Fruit fly (Drosophila melanogaster) whole organism, pupa: ENCODE data around the gene Col4a1.

Source experiments
- CG10348 ChIP-seq: fragments of 200-800 bp; sonication (Bioruptor generic); IDR thresholded peaks from 2 replicates; pipeline ENCODE4 v1.3.6; 2022; ENCODE audit warnings: missing biosample characterization, missing genetic modification characterization
- CG12605 ChIP-seq: fragments of 200-800 bp; sonication (Bioruptor generic); IDR thresholded peaks from 2 replicates; pipeline ENCODE4 v1.3.6; 2022; ENCODE audit warnings: missing biosample characterization, missing genetic modification characterization
- CG13204 ChIP-seq: fragments of 200-800 bp; sonication (Bioruptor generic); optimal IDR thresholded peaks from 2 replicates; lab custom pipeline; 2018; ENCODE audit warnings: missing biosample characterization, mild to moderate bottlenecking, missing genetic modification characterization, moderate library complexity
- CG14655 ChIP-seq: fragments of 200-800 bp; sonication (Bioruptor generic); optimal IDR thresholded peaks from 3 replicates; lab custom pipeline; 2017; ENCODE audit warnings: mild to moderate bottlenecking, missing biosample characterization, missing genetic modification reagents, missing genetic modification characterization
- CG15710 ChIP-seq: fragments of 200-800 bp; sonication (Bioruptor generic); optimal IDR thresholded peaks from 2 replicates; lab custom pipeline; 2018; ENCODE audit warnings: missing biosample characterization, mild to moderate bottlenecking, missing genetic modification characterization, moderate library complexity
- CG17806 ChIP-seq: fragments of 200-800 bp; sonication (Bioruptor generic); optimal IDR thresholded peaks from 2 replicates; lab custom pipeline; 2018; ENCODE audit warnings: missing biosample characterization, mild to moderate bottlenecking, missing genetic modification characterization, moderate library complexity
- CG32121 ChIP-seq: fragments of 200-800 bp; sonication (Bioruptor generic); IDR thresholded peaks from 2 replicates; pipeline ENCODE4 v1.3.6; 2022; ENCODE audit warnings: missing biosample characterization, missing genetic modification characterization
- CG34367 ChIP-seq: fragments of 200-800 bp; sonication (Bioruptor generic); optimal IDR thresholded peaks from 2 replicates; lab custom pipeline; 2018; ENCODE audit warnings: missing biosample characterization, mild to moderate bottlenecking, missing genetic modification characterization
- CG4496 ChIP-seq: fragments of 200-800 bp; sonication (Bioruptor generic); IDR thresholded peaks from 3 replicates; pipeline ENCODE4 v1.3.6; 2022; ENCODE audit warnings: missing biosample characterization, missing genetic modification characterization
- CG8159 ChIP-seq: fragments of 200-800 bp; sonication (Bioruptor generic); optimal IDR thresholded peaks from 3 replicates; lab custom pipeline; 2018; ENCODE audit warnings: missing biosample characterization, mild to moderate bottlenecking, missing genetic modification characterization, moderate library complexity
- CG8301 ChIP-seq: fragments of 200-800 bp; sonication (Bioruptor generic); optimal IDR thresholded peaks from 2 replicates; lab custom pipeline; 2018; ENCODE audit warnings: missing biosample characterization, mild to moderate bottlenecking, missing genetic modification characterization
- CG9948 ChIP-seq: fragments of 200-800 bp; sonication (Bioruptor generic); optimal IDR thresholded peaks from 2 replicates; lab custom pipeline; 2018; ENCODE audit warnings: missing biosample characterization, mild to moderate bottlenecking, missing genetic modification characterization, moderate library complexity
- D1 ChIP-seq: fragments of 200-800 bp; sonication (Bioruptor generic); optimal IDR thresholded peaks from 2 replicates; lab custom pipeline; 2018; ENCODE audit warnings: missing biosample characterization, mild to moderate bottlenecking, missing genetic modification characterization, moderate library complexity
- EcR ChIP-seq: fragments of 200-800 bp; sonication (Bioruptor generic); optimal IDR thresholded peaks from 3 replicates; lab custom pipeline; 2019; ENCODE audit warnings: missing biosample characterization, missing genetic modification characterization, mild to moderate bottlenecking, moderate library complexity, missing genetic modification reagents
- Ets98B ChIP-seq: fragments of 200-800 bp; sonication (Bioruptor generic); IDR thresholded peaks from 2 replicates; pipeline ENCODE4 v1.3.6; 2022; ENCODE audit warnings: missing biosample characterization, missing genetic modification characterization
- Pif1A ChIP-seq: fragments of 200-800 bp; sonication (Bioruptor generic); optimal IDR thresholded peaks from 3 replicates; lab custom pipeline; 2016; ENCODE audit warnings: missing biosample characterization, missing genetic modification characterization
- Pif1B ChIP-seq: fragments of 200-800 bp; sonication (Bioruptor generic); optimal IDR thresholded peaks from 3 replicates; lab custom pipeline; 2016; ENCODE audit warnings: missing biosample characterization, missing genetic modification characterization
- Snoo ChIP-seq: fragments of 200-800 bp; sonication (Bioruptor generic); optimal IDR thresholded peaks from 3 replicates; lab custom pipeline; 2017; ENCODE audit warnings: missing biosample characterization, mild to moderate bottlenecking, missing genetic modification characterization, inconsistent platforms
- fd96Ca ChIP-seq: fragments of 200-800 bp; sonication (Bioruptor generic); IDR thresholded peaks from 3 replicates; pipeline ENCODE4 v1.3.6; 2022; ENCODE audit warnings: missing biosample characterization, missing genetic modification characterization
- gl ChIP-seq: fragments of 200-800 bp; sonication (Bioruptor generic); optimal IDR thresholded peaks from 2 replicates; lab custom pipeline; 2018; ENCODE audit warnings: missing biosample characterization, mild to moderate bottlenecking, missing genetic modification characterization
- rn ChIP-seq: fragments of 200-800 bp; sonication (Bioruptor generic); IDR thresholded peaks from 2 replicates; pipeline ENCODE4 v1.3.6; 2022; ENCODE audit warnings: missing biosample characterization, missing genetic modification characterization

Gene Col4a1

DNA sequence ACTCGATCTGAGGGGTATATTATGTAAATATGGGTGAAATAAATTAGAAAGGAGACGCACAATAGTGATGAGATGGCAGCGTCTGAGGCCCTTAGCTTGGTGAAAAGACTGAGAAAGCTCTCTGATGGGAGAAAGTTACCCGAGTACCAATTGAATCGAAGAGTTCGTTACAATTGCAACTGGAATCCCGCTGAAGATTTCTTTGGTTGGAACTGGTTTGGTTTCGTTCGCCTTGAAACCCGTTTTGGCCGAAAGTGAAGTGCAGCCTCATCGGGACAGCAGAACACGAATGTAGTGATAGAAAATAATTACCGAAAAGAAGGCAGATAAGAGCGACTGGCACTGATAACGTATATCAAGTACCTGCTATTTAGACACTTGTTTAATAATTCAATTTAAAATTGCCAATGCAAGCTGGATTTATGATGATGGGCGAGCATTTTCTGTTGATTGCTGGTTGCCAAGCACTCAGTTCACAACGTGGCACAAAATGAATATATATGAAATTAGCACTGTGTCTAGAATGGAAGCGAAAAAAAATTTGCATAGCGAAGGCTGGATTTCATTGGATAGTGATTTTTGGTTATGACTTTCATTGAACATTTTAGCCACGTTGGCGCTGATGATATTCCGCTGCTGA lies 33.0 kb upstream of the Col4a1 start:
- TF ChIP-seq CG9948 (tag; lab: Kevin White, UChicago) = no peak
- no peak for TF ChIP-seq CG12605 (GFP tag; lab: Robert Waterston, UW)
- TF ChIP-seq EcR (GFP tag; lab: Kevin White, UChicago) = no peak
- TF ChIP-seq CG8301 (tag; lab: Kevin White, UChicago) = no peak
- TF ChIP-seq CG32121 (GFP tag; lab: Robert Waterston, UW) = no peak
- no peak for TF ChIP-seq CG15710
- TF ChIP-seq CG8159 (tag; lab: Kevin White, UChicago) = no peak
- no peak for TF ChIP-seq gl (tag; lab: Kevin White, UChicago)
- TF ChIP-seq Pif1A = no peak
- TF ChIP-seq Ets98B (GFP tag; lab: Robert Waterston, UW) = no peak
- no peak for TF ChIP-seq CG17806 (tag; lab: Kevin White, UChicago)
- TF ChIP-seq D1 (tag; lab: Kevin White, UChicago) = no peak
- TF ChIP-seq CG10348 = no peak
- no peak for TF ChIP-seq CG4496 (GFP tag; lab: Robert Waterston, UW)
- TF ChIP-seq CG34367 (tag; lab: Kevin White, UChicago) = no peak
- TF ChIP-seq fd96Ca (GFP tag; lab: Robert Waterston, UW) = no peak
- no peak for TF ChIP-seq rn (GFP tag; lab: Robert Waterston, UW)
- TF ChIP-seq CG14655 (GFP tag; lab: Kevin White, UChicago) = no peak

dm6 chr2L:4997401-4998259 lies 31.8 kb upstream of the Col4a1 start:
- TF ChIP-seq CG4496 (GFP tag; lab: Robert Waterston, UW) = peak; percentile 100
- TF ChIP-seq CG15710 = peak; percentile 98
- peak; percentile 99 for TF ChIP-seq Pif1A
- TF ChIP-seq CG9948 (tag; lab: Kevin White, UChicago) = peak; percentile 99
- TF ChIP-seq EcR (GFP tag; lab: Kevin White, UChicago) = peak; percentile 95
- peak; percentile 100 for TF ChIP-seq CG8301 (tag; lab: Kevin White, UChicago)
- peak; percentile 96 for TF ChIP-seq CG13204 (GFP tag; lab: Kevin White, UChicago)
- TF ChIP-seq CG32121 (GFP tag; lab: Robert Waterston, UW) = peak; percentile 99
- TF ChIP-seq CG17806 (tag; lab: Kevin White, UChicago) = peak; percentile 99
- TF ChIP-seq CG10348 = peak; percentile 96
- TF ChIP-seq Ets98B (GFP tag; lab: Robert Waterston, UW) = peak; percentile 100
- peak; percentile 100 for TF ChIP-seq CG14655 (GFP tag; lab: Kevin White, UChicago)
- peak; percentile 98 for TF ChIP-seq rn (GFP tag; lab: Robert Waterston, UW)
- peak; percentile 99 for TF ChIP-seq CG34367 (tag; lab: Kevin White, UChicago)
- peak; percentile 94 for TF ChIP-seq D1 (tag; lab: Kevin White, UChicago)
- peak; percentile 98 for TF ChIP-seq gl (tag; lab: Kevin White, UChicago)
- TF ChIP-seq fd96Ca (GFP tag; lab: Robert Waterston, UW) = peak; percentile 99
- peak; percentile 99 for TF ChIP-seq Pif1B (GFP tag; lab: Kevin White, UChicago)
- TF ChIP-seq CG12605 (GFP tag; lab: Robert Waterston, UW) = peak; percentile 99
- TF ChIP-seq Snoo (tag; lab: Kevin White, UChicago) = peak; percentile 99
- peak; percentile 99 for TF ChIP-seq CG8159 (tag; lab: Kevin White, UChicago)
- TF ChIP-seq, all 21 proteins: peak for 21

DNA sequence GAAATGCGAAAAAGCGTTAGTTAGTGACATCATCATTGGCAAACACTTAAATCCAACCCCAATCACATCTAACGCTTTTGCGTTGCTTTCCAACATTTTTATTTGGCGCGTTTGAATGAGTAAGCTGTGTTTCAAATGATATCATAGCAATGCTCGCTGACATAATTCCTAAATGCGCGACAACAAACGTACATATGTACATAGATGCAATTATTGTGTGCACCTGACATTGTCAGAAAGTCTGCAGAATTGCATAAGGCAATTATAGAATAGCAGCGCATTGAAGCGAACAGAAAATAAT lies 31.2 kb upstream of the Col4a1 start:
- TF ChIP-seq Snoo (tag; lab: Kevin White, UChicago) (no peak), rn (GFP tag; lab: Robert Waterston, UW) (no peak), CG17806 (tag; lab: Kevin White, UChicago) (no peak), CG10348 (no peak), CG12605 (GFP tag; lab: Robert Waterston, UW) (no peak), CG13204 (GFP tag; lab: Kevin White, UChicago) (no peak), CG8301 (tag; lab: Kevin White, UChicago) (no peak), Ets98B (GFP tag; lab: Robert Waterston, UW) (no peak), CG14655 (GFP tag; lab: Kevin White, UChicago) (no peak)

DNA sequence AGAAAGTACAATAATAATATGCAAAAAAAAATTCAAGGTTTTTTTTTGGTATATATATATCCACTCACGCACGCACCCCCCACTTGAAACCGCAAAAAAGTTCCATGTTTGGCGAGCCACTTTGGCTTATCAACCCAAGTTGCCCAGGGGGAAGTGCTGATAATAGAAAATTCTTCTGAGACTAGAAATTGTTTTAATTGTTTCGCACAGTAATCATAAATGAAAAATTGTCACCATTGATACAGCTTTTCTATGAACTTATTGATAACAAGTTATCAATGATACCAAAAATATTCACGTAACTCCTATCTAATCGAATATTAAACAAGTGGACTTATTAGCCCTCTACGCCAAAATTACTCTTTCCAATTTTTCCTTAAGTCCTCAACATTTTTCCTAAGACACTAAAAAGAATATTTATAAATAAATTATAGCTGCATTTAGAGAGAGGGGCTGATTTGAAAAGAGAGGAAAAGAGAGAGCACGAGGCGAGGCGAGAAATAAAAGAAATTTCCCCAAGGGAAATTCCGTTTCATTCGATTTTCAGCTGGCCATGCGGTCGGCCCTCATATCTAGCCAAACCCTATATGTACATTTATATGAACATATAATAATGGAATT lies 30.7 kb upstream of the Col4a1 start:
- TF ChIP-seq Snoo (tag; lab: Kevin White, UChicago) = no peak
- TF ChIP-seq D1 (tag; lab: Kevin White, UChicago) = no peak
- TF ChIP-seq rn (GFP tag; lab: Robert Waterston, UW) = no peak
- no peak for TF ChIP-seq CG32121 (GFP tag; lab: Robert Waterston, UW)
- TF ChIP-seq Ets98B (GFP tag; lab: Robert Waterston, UW) = no peak
- no peak for TF ChIP-seq CG12605 (GFP tag; lab: Robert Waterston, UW)
- TF ChIP-seq gl (tag; lab: Kevin White, UChicago) = no peak
- TF ChIP-seq CG34367 (tag; lab: Kevin White, UChicago) = no peak
- no peak for TF ChIP-seq CG4496 (GFP tag; lab: Robert Waterston, UW)
- no peak for TF ChIP-seq CG8159 (tag; lab: Kevin White, UChicago)
- no peak for TF ChIP-seq CG17806 (tag; lab: Kevin White, UChicago)
- TF ChIP-seq CG13204 (GFP tag; lab: Kevin White, UChicago) = no peak
- TF ChIP-seq Pif1A = no peak
- no peak for TF ChIP-seq CG14655 (GFP tag; lab: Kevin White, UChicago)
- TF ChIP-seq CG8301 (tag; lab: Kevin White, UChicago) = no peak
- TF ChIP-seq CG15710 = no peak
- TF ChIP-seq CG9948 (tag; lab: Kevin White, UChicago) = no peak
- TF ChIP-seq CG10348 = no peak
- TF ChIP-seq Pif1B (GFP tag; lab: Kevin White, UChicago) = no peak
- TF ChIP-seq, all 21 proteins: peak for 0
